Worm (Caenorhabditis elegans) whole organism, L4 larva: ENCODE data around the gene gst-44.

Source experiments
- F10B5.3 ChIP-seq: sonication (generic microtip); optimal IDR thresholded peaks from 2 replicates; lab custom pipeline; 2016; ENCODE audit warnings: mild to moderate bottlenecking, missing genetic modification characterization, missing compliant biosample characterization
- F49E8.2 ChIP-seq: sonication (generic microtip); optimal IDR thresholded peaks from 2 replicates; lab custom pipeline; 2016; ENCODE audit warnings: missing compliant biosample characterization, mild to moderate bottlenecking, missing genetic modification characterization, borderline replicate concordance
- R02D3.7 ChIP-seq: fragments of 150-350 bp; sonication (generic microtip); optimal IDR thresholded peaks from 3 replicates; lab custom pipeline; 2014; ENCODE audit warnings: missing biosample characterization, missing genetic modification characterization
- aly-2 ChIP-seq: sonication (generic microtip); optimal IDR thresholded peaks from 2 replicates; lab custom pipeline; 2018; ENCODE audit warnings: missing biosample characterization, missing genetic modification characterization
- ceh-20 ChIP-seq: fragments of 200-800 bp; sonication (Bioruptor generic); IDR thresholded peaks from 2 replicates; pipeline ENCODE4 v1.3.6; 2022; ENCODE audit warnings: missing genetic modification reagents, missing genetic modification characterization, missing compliant biosample characterization
- ceh-62 ChIP-seq: sonication (generic microtip); optimal IDR thresholded peaks from 2 replicates; lab custom pipeline; 2017; ENCODE audit warnings: missing biosample characterization, missing genetic modification characterization
- ceh-82 ChIP-seq: sonication (generic microtip); optimal IDR thresholded peaks from 2 replicates; lab custom pipeline; 2017; ENCODE audit warnings: missing biosample characterization, missing genetic modification characterization
- daf-12 ChIP-seq: fragments of 150-350 bp; optimal IDR thresholded peaks from 2 replicates; lab custom pipeline; 2014; ENCODE audit warnings: missing biosample characterization, missing genetic modification reagents, missing genetic modification characterization
- dpl-1 ChIP-seq: fragments of 150-350 bp; optimal IDR thresholded peaks from 2 replicates; lab custom pipeline; 2014; ENCODE audit warnings: missing biosample characterization, missing genetic modification reagents, missing genetic modification characterization
- fos-1 ChIP-seq: fragments of 150-350 bp; optimal IDR thresholded peaks from 2 replicates; lab custom pipeline; 2014; ENCODE audit warnings: missing biosample characterization, missing genetic modification characterization
- hlh-11 ChIP-seq: fragments of 200-800 bp; sonication (Bioruptor generic); optimal IDR thresholded peaks from 2 replicates; lab custom pipeline; 2018; ENCODE audit warnings: mild to moderate bottlenecking, missing genetic modification characterization, missing compliant biosample characterization
- hlh-30 ChIP-seq: sonication (generic microtip); optimal IDR thresholded peaks from 2 replicates; lab custom pipeline; 2017; ENCODE audit warnings: antibody characterized with exemption, mild to moderate bottlenecking, missing genetic modification characterization, missing compliant biosample characterization; ENCODE audit not compliant: insufficient read depth
- jun-1 ChIP-seq: fragments of 150-350 bp; optimal IDR thresholded peaks from 2 replicates; lab custom pipeline; 2014; ENCODE audit warnings: missing biosample characterization, missing genetic modification reagents, missing genetic modification characterization
- lin-13 ChIP-seq: fragments of 150-350 bp; optimal IDR thresholded peaks from 2 replicates; lab custom pipeline; 2014; ENCODE audit warnings: missing biosample characterization, missing genetic modification reagents, missing genetic modification characterization
- lin-29 ChIP-seq: fragments of 200-800 bp; sonication (Bioruptor generic); IDR thresholded peaks from 2 replicates; pipeline ENCODE4 v1.3.6; 2022; ENCODE audit warnings: missing genetic modification reagents, missing genetic modification characterization, missing compliant biosample characterization
- lsy-2 ChIP-seq, 2 experiments: fragments of 150-350 bp in 1 of 2; sonication (generic microtip) in 1 of 2; optimal IDR thresholded peaks; 2 replicates each; lab custom pipeline; 2014 to 2017; ENCODE audit warnings: missing biosample characterization in 2 of 2, missing genetic modification characterization in 2 of 2
- madf-9 ChIP-seq: fragments of 200-800 bp; sonication (Bioruptor generic); conservative IDR thresholded peaks from 2 replicates; pipeline ENCODE4 v1.3.6; 2022; ENCODE audit warnings: missing genetic modification reagents, missing genetic modification characterization, missing compliant biosample characterization
- mxl-2 ChIP-seq: fragments of 200-800 bp; sonication (Bioruptor generic); conservative IDR thresholded peaks from 2 replicates; pipeline ENCODE4 v1.3.6; 2022; ENCODE audit warnings: missing genetic modification reagents, missing genetic modification characterization, missing compliant biosample characterization
- nhr-10 ChIP-seq: fragments of 150-350 bp; optimal IDR thresholded peaks from 2 replicates; lab custom pipeline; 2014; ENCODE audit warnings: missing biosample characterization, missing genetic modification characterization
- nhr-11 ChIP-seq: fragments of 150-350 bp; optimal IDR thresholded peaks from 2 replicates; lab custom pipeline; 2014; ENCODE audit warnings: missing biosample characterization, missing genetic modification characterization
- nhr-237 ChIP-seq: sonication (generic microtip); optimal IDR thresholded peaks from 2 replicates; lab custom pipeline; 2017; ENCODE audit warnings: missing biosample characterization, missing genetic modification characterization
- nhr-41 ChIP-seq: fragments of 200-800 bp; sonication (Bioruptor generic); IDR thresholded peaks from 2 replicates; pipeline ENCODE4 v1.3.6; 2022; ENCODE audit warnings: missing genetic modification reagents, missing genetic modification characterization, missing compliant biosample characterization
- nhr-42 ChIP-seq: fragments of 200-800 bp; sonication (Bioruptor generic); IDR thresholded peaks from 2 replicates; pipeline ENCODE4 v1.3.6; 2022; ENCODE audit warnings: missing genetic modification characterization, missing compliant biosample characterization
- pha-4 ChIP-seq, 2 experiments: fragments of 150-350 bp in 1 of 2; fragments of 200-800 bp in 1 of 2; sonication (Bioruptor generic) in 1 of 2; IDR thresholded peaks in 1 of 2; optimal IDR thresholded peaks in 1 of 2; 2 replicates each; pipeline versions ENCODE4 v1.3.6 to Lab custom; 2014 to 2022; ENCODE audit warnings: missing genetic modification characterization in 2 of 2, missing genetic modification reagents in 2 of 2, missing biosample characterization in 1 of 2, missing compliant biosample characterization in 1 of 2
- php-3 ChIP-seq: fragments of 200-800 bp; sonication (Bioruptor generic); IDR thresholded peaks from 2 replicates; pipeline ENCODE4 v1.3.6; 2022; ENCODE audit warnings: missing genetic modification reagents, missing genetic modification characterization, missing compliant biosample characterization
- pqm-1 ChIP-seq: sonication (generic microtip); optimal IDR thresholded peaks from 2 replicates; lab custom pipeline; 2017; ENCODE audit warnings: missing biosample characterization, missing genetic modification characterization
- saeg-2 ChIP-seq: fragments of 200-800 bp; sonication (Bioruptor generic); IDR thresholded peaks from 2 replicates; pipeline ENCODE4 v1.3.6; 2022; ENCODE audit warnings: missing genetic modification reagents, missing genetic modification characterization, missing compliant biosample characterization
- sdz-12 ChIP-seq: fragments of 200-800 bp; sonication (Bioruptor generic); optimal IDR thresholded peaks from 2 replicates; lab custom pipeline; 2018; ENCODE audit warnings: mild to moderate bottlenecking, missing genetic modification characterization, missing compliant biosample characterization
- set-16 ChIP-seq: fragments of 200-800 bp; sonication (Bioruptor generic); IDR thresholded peaks from 2 replicates; pipeline ENCODE4 v1.3.6; 2022; ENCODE audit warnings: missing genetic modification reagents, missing genetic modification characterization, missing compliant biosample characterization
- snpc-4 ChIP-seq: fragments of 150-350 bp; optimal IDR thresholded peaks from 2 replicates; lab custom pipeline; 2014; ENCODE audit warnings: missing biosample characterization, missing genetic modification characterization
- tag-97 ChIP-seq: fragments of 200-800 bp; sonication (Bioruptor generic); IDR thresholded peaks from 2 replicates; pipeline ENCODE4 v1.3.6; 2022; ENCODE audit warnings: missing genetic modification characterization, missing compliant biosample characterization
- unc-62 ChIP-seq, 3 experiments: fragments of 150-350 bp in 1 of 3; sonication (generic microtip); optimal IDR thresholded peaks in 2 of 3; peaks in 1 of 3; 1 replicate in 1 of 3; 2 replicates in 2 of 3; lab custom pipeline; 2014 to 2017; ENCODE audit warnings: missing biosample characterization in 3 of 3, missing genetic modification characterization in 3 of 3, missing genetic modification reagents in 3 of 3, missing genotype in 1 of 3
- zfp-2 ChIP-seq: sonication (generic microtip); optimal IDR thresholded peaks from 2 replicates; lab custom pipeline; 2016; ENCODE audit warnings: mild to moderate bottlenecking, missing genetic modification characterization, missing compliant biosample characterization
- zip-11 ChIP-seq: fragments of 200-800 bp; sonication (Bioruptor generic); IDR thresholded peaks from 2 replicates; pipeline ENCODE4 v1.3.6; 2022; ENCODE audit warnings: missing genetic modification characterization, missing compliant biosample characterization
- zip-2 ChIP-seq: fragments of 150-350 bp; optimal IDR thresholded peaks from 2 replicates; lab custom pipeline; 2014; ENCODE audit warnings: missing biosample characterization, missing genetic modification characterization
- ztf-11 ChIP-seq: fragments of 150-350 bp; optimal IDR thresholded peaks from 2 replicates; lab custom pipeline; 2014; ENCODE audit warnings: missing biosample characterization, missing genetic modification characterization
- ztf-7 ChIP-seq: fragments of 150-350 bp; optimal IDR thresholded peaks from 2 replicates; lab custom pipeline; 2014; ENCODE audit warnings: missing biosample characterization, missing genetic modification characterization

The gst-44 gene

DNA sequence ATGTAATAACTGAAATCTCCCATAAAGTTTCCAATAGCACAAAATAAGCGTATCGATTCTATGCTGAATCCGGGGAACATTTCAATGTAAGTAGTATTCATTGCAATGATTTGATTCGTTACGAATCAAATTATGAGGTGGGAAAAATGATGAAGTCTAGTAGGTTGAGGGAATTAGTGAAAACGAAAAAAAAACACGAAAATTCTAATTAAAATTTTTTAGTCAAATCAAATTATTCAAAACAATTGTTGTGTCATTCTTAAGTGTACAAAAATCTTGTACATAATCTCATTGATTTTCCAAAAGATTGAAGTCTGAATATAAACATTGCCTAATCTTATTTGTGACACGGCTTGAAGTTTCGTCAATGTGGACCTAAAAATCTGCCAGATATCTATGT lies 33.7 kb downstream of the gst-44 start, which contains the start of gene srw-29 (continued):
- TF ChIP-seq php-3: no peak
- no peak for TF ChIP-seq hlh-30 (tag; lab: Kevin White, UChicago)
- TF ChIP-seq R02D3.7: no peak

DNA sequence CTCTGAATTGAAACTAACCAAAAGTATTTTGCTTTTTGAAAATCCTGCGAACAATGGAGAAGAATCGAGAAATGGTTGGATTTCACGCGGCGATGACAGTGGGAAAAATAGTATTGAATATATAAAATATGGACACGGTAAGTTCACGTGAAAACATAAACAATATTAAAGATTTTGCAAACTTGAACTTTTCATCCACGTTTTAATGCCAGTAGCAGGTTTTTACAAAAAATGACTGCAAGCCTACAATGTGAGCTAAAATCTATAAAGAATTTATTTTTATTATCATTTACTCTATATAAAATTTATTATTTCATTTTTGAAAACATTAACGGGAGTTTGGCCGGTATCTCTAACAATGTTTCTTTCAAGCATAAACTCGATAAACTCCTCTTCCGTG lies 38.8 kb downstream of the gst-44 start, which contains the start of gene F26D2.10:
F26D2.10 (minus strand) TSS at position 101 of the 400 bp plus-strand sequence.
- TF ChIP-seq aly-2 (tag; lab: Kevin White, UChicago): no peak
- TF ChIP-seq snpc-4 (tag; lab: Kevin White, UChicago): no peak
- TF ChIP-seq zfp-2: no peak
- no peak for TF ChIP-seq set-16 (GFP tag; lab: Robert Waterston, UW)
- no peak for TF ChIP-seq nhr-10 (tag; lab: Kevin White, UChicago)
- TF ChIP-seq tag-97 (GFP tag; lab: Robert Waterston, UW): no peak
- no peak for TF ChIP-seq unc-62 (GFP tag; optimal IDR thresholded peaks at IDR 0.05 in 1 of 2; lab: Kevin White, UChicago)
- no peak for TF ChIP-seq unc-62 (tag; optimal IDR thresholded peaks at IDR 0.05; lab: Kevin White, UChicago)
- no peak for TF ChIP-seq zip-2 (tag; lab: Kevin White, UChicago)
- TF ChIP-seq ceh-62 (tag; lab: Kevin White, UChicago): no peak
- TF ChIP-seq mxl-2: no peak
- TF ChIP-seq ceh-20 (GFP tag; lab: Robert Waterston, UW): no peak
- TF ChIP-seq ceh-82 (tag; lab: Kevin White, UChicago): no peak
- no peak for TF ChIP-seq jun-1 (tag; lab: Kevin White, UChicago)
- no peak for TF ChIP-seq saeg-2 (GFP tag; lab: Robert Waterston, UW)
- TF ChIP-seq hlh-11 (tag; lab: Kevin White, UChicago): no peak
- TF ChIP-seq, all 104 proteins: peak for 0

DNA sequence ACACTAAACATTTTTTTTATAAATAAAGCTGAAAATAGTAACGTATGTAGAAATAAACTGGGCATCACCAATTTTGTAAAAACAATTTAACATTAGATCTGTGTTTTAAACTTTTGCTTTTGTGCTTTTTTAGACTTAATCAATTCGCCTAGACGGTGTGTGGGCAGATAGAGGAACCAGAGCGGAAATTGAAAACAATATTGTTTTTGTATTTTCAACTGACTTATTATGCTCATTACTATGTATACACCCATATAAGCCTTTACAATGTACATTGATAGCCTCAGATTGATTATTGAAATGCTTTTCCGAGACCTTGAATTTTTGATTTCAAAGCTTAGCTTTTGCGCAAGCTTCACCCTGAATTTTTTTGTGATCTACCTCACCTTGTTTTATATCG lies 39.2 kb downstream of the gst-44 start, which contains the start of gene str-73:
str-73 (plus strand) TSS at position 301 of the 400 bp plus-strand sequence.
- TF ChIP-seq nhr-11 (tag; lab: Kevin White, UChicago) (no peak), ztf-7 (tag; lab: Kevin White, UChicago) (no peak), F10B5.3 (tag; lab: Kevin White, UChicago) (no peak), sdz-12 (GFP tag; lab: Kevin White, UChicago) (no peak), daf-12 (tag; lab: Kevin White, UChicago) (no peak), ztf-11 (tag; lab: Kevin White, UChicago) (no peak), lin-13 (no peak), nhr-237 (tag; lab: Kevin White, UChicago) (no peak)

DNA sequence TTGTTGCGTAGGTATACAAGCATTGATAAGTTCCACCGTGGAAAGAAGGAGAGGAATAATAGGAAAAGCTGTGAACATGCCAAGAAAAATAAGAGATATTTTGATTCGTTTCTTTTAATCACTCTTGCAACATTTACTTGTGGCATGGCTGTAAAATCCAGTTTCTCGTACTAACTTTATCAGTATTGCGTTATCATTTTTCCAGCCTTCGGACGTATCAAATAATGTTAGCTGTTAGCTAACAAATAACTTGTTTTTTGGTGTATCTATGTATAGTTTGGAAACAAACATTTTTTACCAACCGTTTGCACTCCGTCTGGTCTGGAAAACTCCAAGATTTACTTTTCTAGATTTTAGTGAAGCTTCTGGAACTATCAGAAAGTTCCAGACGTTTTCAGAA lies 42.8 kb downstream of the gst-44 start, which contains the start of gene clec-234:
clec-234 (minus strand) TSS at position 101 of the 400 bp plus-strand sequence.
- no peak for TF ChIP-seq zip-11 (GFP tag; lab: Robert Waterston, UW)
- no peak for TF ChIP-seq madf-9 (GFP tag; lab: Robert Waterston, UW)
- no peak for TF ChIP-seq lsy-2 (tag; optimal IDR thresholded peaks at IDR 0.05; lab: Kevin White, UChicago)
- no peak for TF ChIP-seq pqm-1 (tag; lab: Kevin White, UChicago)
- TF ChIP-seq F49E8.2 (tag; lab: Kevin White, UChicago): no peak
- TF ChIP-seq pha-4 (GFP tag; IDR thresholded peaks at IDR 0.05; lab: Robert Waterston, UW): no peak
- TF ChIP-seq pha-4 (tag; optimal IDR thresholded peaks at IDR 0.05; lab: Kevin White, UChicago): no peak
- no peak for TF ChIP-seq lin-13
- no peak for TF ChIP-seq ceh-62 (tag; lab: Kevin White, UChicago)
- no peak for TF ChIP-seq nhr-42 (GFP tag; lab: Robert Waterston, UW)
- no peak for TF ChIP-seq nhr-41 (GFP tag; lab: Robert Waterston, UW)
- TF ChIP-seq daf-12 (tag; lab: Kevin White, UChicago): no peak
- no peak for TF ChIP-seq dpl-1 (GFP tag; lab: Kevin White, UChicago)
- no peak for TF ChIP-seq lin-29 (GFP tag; lab: Robert Waterston, UW)
- TF ChIP-seq fos-1: no peak
